Worm (Caenorhabditis elegans) whole organism, early embryonic: ENCODE results near the gene viro-2.

Source experiments
- B0310.2 ChIP-seq: sonication (generic microtip); optimal IDR thresholded peaks from 2 replicates; lab custom pipeline; 2016; ENCODE audit warnings: mild to moderate bottlenecking, missing genetic modification characterization, missing compliant biosample characterization
- ama-1 ChIP-seq: fragments of 150-350 bp; optimal IDR thresholded peaks from 2 replicates; lab custom pipeline; 2014
- ceh-13 ChIP-seq: fragments of 200-800 bp; sonication (Bioruptor generic); optimal IDR thresholded peaks from 2 replicates; lab custom pipeline; 2018; ENCODE audit warnings: mild to moderate bottlenecking, missing genetic modification characterization, missing compliant biosample characterization
- flt-1 ChIP-seq: fragments of 200-800 bp; sonication (Bioruptor generic); IDR thresholded peaks from 2 replicates; pipeline ENCODE4 v1.3.6; 2022; ENCODE audit warnings: missing genetic modification characterization, missing compliant biosample characterization
- scrt-1 ChIP-seq: fragments of 200-800 bp; sonication (Bioruptor generic); IDR thresholded peaks from 2 replicates; pipeline ENCODE4 v1.3.6; 2022; ENCODE audit warnings: missing genetic modification characterization, missing compliant biosample characterization

- TF ChIP-seq flt-1 (GFP tag; lab: Robert Waterston, UW) (no peak), ama-1 (lab: Kevin White, UChicago) (no peak), ceh-13 (GFP tag; lab: Kevin White, UChicago) (no peak), B0310.2 (tag; lab: Kevin White, UChicago) (no peak), scrt-1 (GFP tag; lab: Robert Waterston, UW) (no peak)
These were observed 32.4 kb downstream of the viro-2 start, which contains the start of gene rnp-7 for ce11 chrIII:7161055-7161454.
